Worm (Caenorhabditis elegans) whole organism, L1 larva: ENCODE data around the gene fbxa-98.

Experiments used
- ceh-82 ChIP-seq, 3 experiments: fragments of 150-350 bp in 1 of 3; sonication (generic microtip) in 2 of 3; optimal IDR thresholded peaks; 2 replicates each; lab custom pipeline; 2014 to 2017; ENCODE audit warnings: missing biosample characterization in 3 of 3, missing genetic modification characterization in 3 of 3
- grh-1 ChIP-seq: fragments of 200-800 bp; sonication (Bioruptor generic); IDR thresholded peaks from 2 replicates; pipeline ENCODE4 v1.3.6; 2022; ENCODE audit warnings: missing genetic modification reagents, missing genetic modification characterization, missing compliant biosample characterization
- ztf-11 ChIP-seq, 2 experiments: sonication (generic microtip); optimal IDR thresholded peaks; 2 replicates each; lab custom pipeline; 2016 to 2017; ENCODE audit warnings: missing genetic modification characterization in 2 of 2, missing biosample characterization in 1 of 2, missing compliant biosample characterization in 1 of 2

ce11 chrIV:13593351-13593750 is 39.9 kb upstream of the fbxa-98 start, which contains the start of gene Y45F10B.3:
- TF ChIP-seq grh-1 (GFP tag; lab: Robert Waterston, UW) (no peak), ceh-82 (tag; optimal IDR thresholded peaks at IDR 0.05; lab: Kevin White, UChicago) (no peak), ztf-11 (tag; optimal IDR thresholded peaks at IDR 0.05; lab: Kevin White, UChicago) (no peak)
